Fruit fly (Drosophila melanogaster) whole organism, embryonic: Measurements from ENCODE around the gene Upf2.

Experiments
- Atf6 ChIP-seq: fragments of 200-800 bp; sonication (Bioruptor generic); IDR thresholded peaks from 2 replicates; pipeline ENCODE4 v1.3.6; 2022; ENCODE audit warnings: missing biosample characterization, missing genetic modification characterization
- Blimp-1 ChIP-seq: fragments of 200-800 bp; sonication (Bioruptor generic); optimal IDR thresholded peaks from 3 replicates; lab custom pipeline; 2018; ENCODE audit warnings: missing biosample characterization, missing genetic modification characterization, mild to moderate bottlenecking, moderate library complexity, missing genetic modification reagents
- CG10209 ChIP-seq: fragments of 200-800 bp; sonication (Bioruptor generic); optimal IDR thresholded peaks from 3 replicates; lab custom pipeline; 2017; ENCODE audit warnings: missing biosample characterization, mild to moderate bottlenecking, missing genetic modification characterization, missing genetic modification reagents
- CG13287 ChIP-seq: fragments of 200-800 bp; sonication (Bioruptor generic); IDR thresholded peaks from 2 replicates; pipeline ENCODE4 v1.3.6; 2022; ENCODE audit warnings: missing biosample characterization, missing genetic modification characterization; ENCODE audit not compliant: partially characterized antibody
- CG14014 ChIP-seq: fragments of 200-800 bp; sonication (Bioruptor generic); IDR thresholded peaks from 2 replicates; pipeline ENCODE4 v1.3.6; 2022; ENCODE audit warnings: missing biosample characterization, missing genetic modification characterization
- CG15601 ChIP-seq: fragments of 200-800 bp; sonication (Bioruptor generic); optimal IDR thresholded peaks from 3 replicates; lab custom pipeline; 2019; ENCODE audit warnings: missing biosample characterization, mild to moderate bottlenecking, missing genetic modification characterization, moderate library complexity
- CG16863 ChIP-seq: fragments of 200-800 bp; sonication (Bioruptor generic); optimal IDR thresholded peaks from 3 replicates; lab custom pipeline; 2016; ENCODE audit warnings: missing biosample characterization, missing genetic modification characterization
- CG17359 ChIP-seq: fragments of 200-800 bp; sonication (Bioruptor generic); optimal IDR thresholded peaks from 3 replicates; lab custom pipeline; 2018; ENCODE audit warnings: missing biosample characterization, mild to moderate bottlenecking, missing genetic modification characterization, moderate library complexity
- CG17612 ChIP-seq: fragments of 200-800 bp; sonication (Bioruptor generic); IDR thresholded peaks from 2 replicates; pipeline ENCODE4 v1.3.6; 2022; ENCODE audit warnings: missing biosample characterization, missing genetic modification characterization
- CG17829 ChIP-seq: fragments of 200-800 bp; optimal IDR thresholded peaks from 2 replicates; lab custom pipeline; 2019; ENCODE audit warnings: missing biosample characterization, mild to moderate bottlenecking, missing genetic modification characterization, moderate library complexity
- CG1792 ChIP-seq: fragments of 200-800 bp; sonication (Bioruptor generic); optimal IDR thresholded peaks from 2 replicates; lab custom pipeline; 2016; ENCODE audit warnings: missing biosample characterization, missing genetic modification characterization
- CG18476 ChIP-seq: fragments of 200-800 bp; sonication (Bioruptor generic); optimal IDR thresholded peaks from 2 replicates; lab custom pipeline; 2016; ENCODE audit warnings: missing biosample characterization, mild to moderate bottlenecking, missing genetic modification characterization
- CG2120 ChIP-seq: fragments of 200-800 bp; sonication (Bioruptor generic); optimal IDR thresholded peaks from 3 replicates; lab custom pipeline; 2016; ENCODE audit warnings: missing biosample characterization, missing genetic modification characterization
- CG2889 ChIP-seq: fragments of 200-800 bp; sonication (Bioruptor generic); IDR thresholded peaks from 3 replicates; pipeline ENCODE4 v1.3.6; 2022; ENCODE audit warnings: missing biosample characterization, missing genetic modification characterization
- CG33213 ChIP-seq: fragments of 200-800 bp; sonication (Bioruptor generic); optimal IDR thresholded peaks from 3 replicates; lab custom pipeline; 2016; ENCODE audit warnings: missing biosample characterization, missing genetic modification characterization
- CG3407 ChIP-seq: fragments of 200-800 bp; sonication (Bioruptor generic); optimal IDR thresholded peaks from 2 replicates; lab custom pipeline; 2018; ENCODE audit warnings: missing biosample characterization, mild to moderate bottlenecking, missing genetic modification characterization
- CG5953 ChIP-seq: fragments of 200-800 bp; sonication (Bioruptor generic); IDR thresholded peaks from 2 replicates; pipeline ENCODE4 v1.3.6; 2022; ENCODE audit warnings: missing biosample characterization, missing genetic modification characterization
- CG6254 ChIP-seq: fragments of 200-800 bp; sonication (Bioruptor generic); optimal IDR thresholded peaks from 3 replicates; lab custom pipeline; 2017; ENCODE audit warnings: mild to moderate bottlenecking, missing biosample characterization, missing genetic modification reagents, missing genetic modification characterization
- CG7357 ChIP-seq: fragments of 200-800 bp; sonication (Bioruptor generic); IDR thresholded peaks from 3 replicates; pipeline ENCODE4 v1.3.6; 2022; ENCODE audit warnings: missing biosample characterization, missing genetic modification characterization
- CG7839 ChIP-seq: fragments of 200-800 bp; sonication (Bioruptor generic); optimal IDR thresholded peaks from 3 replicates; lab custom pipeline; 2018; ENCODE audit warnings: missing biosample characterization, mild to moderate bottlenecking, missing genetic modification characterization, moderate library complexity
- CG8765 ChIP-seq: fragments of 200-800 bp; sonication (Bioruptor generic); IDR thresholded peaks from 2 replicates; pipeline ENCODE4 v1.3.6; 2022; ENCODE audit warnings: missing biosample characterization, missing genetic modification characterization
- CkIIα-i1 ChIP-seq: fragments of 200-800 bp; sonication (Bioruptor generic); IDR thresholded peaks from 2 replicates; pipeline ENCODE4 v1.3.6; 2022; ENCODE audit warnings: missing biosample characterization, missing genetic modification characterization
- CoRest ChIP-seq: fragments of 200-800 bp; sonication (Bioruptor generic); optimal IDR thresholded peaks from 3 replicates; lab custom pipeline; 2018; ENCODE audit warnings: missing biosample characterization, mild to moderate bottlenecking, missing genetic modification characterization, moderate library complexity
- Drgx ChIP-seq: fragments of 200-800 bp; sonication (Bioruptor generic); IDR thresholded peaks from 2 replicates; pipeline ENCODE4 v1.3.6; 2022; ENCODE audit warnings: missing biosample characterization, missing genetic modification characterization
- Elba2 ChIP-seq: fragments of 200-800 bp; sonication (Bioruptor generic); optimal IDR thresholded peaks from 3 replicates; lab custom pipeline; 2016; ENCODE audit warnings: missing biosample characterization, missing genetic modification characterization
- HLH3B ChIP-seq: fragments of 200-800 bp; sonication (Bioruptor generic); IDR thresholded peaks from 2 replicates; pipeline ENCODE4 v1.3.6; 2022; ENCODE audit warnings: missing biosample characterization, missing genetic modification characterization
- Hand ChIP-seq: fragments of 200-800 bp; sonication (Bioruptor generic); optimal IDR thresholded peaks from 2 replicates; lab custom pipeline; 2017; ENCODE audit warnings: mild to moderate bottlenecking, missing biosample characterization, missing genetic modification reagents, missing genetic modification characterization
- Hr39 ChIP-seq: fragments of >200 bp; optimal IDR thresholded peaks from 2 replicates; lab custom pipeline; 2017
- Hsf ChIP-seq: fragments of 200-800 bp; sonication (Bioruptor generic); optimal IDR thresholded peaks from 3 replicates; lab custom pipeline; 2016; ENCODE audit warnings: missing biosample characterization, missing genetic modification characterization
- Jarid2 ChIP-seq: fragments of 200-800 bp; sonication (Bioruptor generic); optimal IDR thresholded peaks from 3 replicates; lab custom pipeline; 2017; ENCODE audit warnings: mild to moderate bottlenecking, missing biosample characterization, missing genetic modification reagents, missing genetic modification characterization
- Max ChIP-seq: fragments of 200-800 bp; sonication (Bioruptor generic); optimal IDR thresholded peaks from 2 replicates; lab custom pipeline; 2016; ENCODE audit warnings: missing biosample characterization, mild to moderate bottlenecking, missing genetic modification characterization
- Ptx1 ChIP-seq: fragments of 200-800 bp; sonication (Bioruptor generic); IDR thresholded peaks from 2 replicates; pipeline ENCODE4 v1.3.6; 2022; ENCODE audit warnings: missing biosample characterization, missing genetic modification characterization
- Sry-δ ChIP-seq: fragments of 200-800 bp; sonication (Bioruptor generic); optimal IDR thresholded peaks from 2 replicates; lab custom pipeline; 2016; ENCODE audit warnings: missing biosample characterization, missing genetic modification characterization
- bigmax ChIP-seq: fragments of 200-800 bp; sonication (Bioruptor generic); optimal IDR thresholded peaks from 2 replicates; lab custom pipeline; 2018; ENCODE audit warnings: missing biosample characterization, mild to moderate bottlenecking, missing genetic modification characterization
- btn ChIP-seq: fragments of 200-800 bp; sonication (Bioruptor generic); optimal IDR thresholded peaks from 2 replicates; lab custom pipeline; 2016; ENCODE audit warnings: missing biosample characterization, missing genetic modification characterization
- eve ChIP-seq, 2 experiments: fragments of >200 bp; optimal IDR thresholded peaks; 2 replicates each; lab custom pipeline; 2017; ENCODE audit warnings: missing biosample characterization in 2 of 2, missing genetic modification characterization in 2 of 2
- exex ChIP-seq: fragments of 200-800 bp; sonication (Bioruptor generic); optimal IDR thresholded peaks from 4 replicates; lab custom pipeline; 2018; ENCODE audit warnings: missing biosample characterization, mild to moderate bottlenecking, missing genetic modification characterization, moderate library complexity
- jigr1 ChIP-seq: fragments of 200-800 bp; sonication (Bioruptor generic); IDR thresholded peaks from 3 replicates; pipeline ENCODE4 v1.3.6; 2022; ENCODE audit warnings: missing biosample characterization, missing genetic modification characterization
- lab ChIP-seq: fragments of 200-800 bp; sonication (Bioruptor generic); optimal IDR thresholded peaks from 3 replicates; lab custom pipeline; 2017; ENCODE audit warnings: missing biosample characterization, missing genetic modification characterization, mild to moderate bottlenecking, moderate library complexity, missing genetic modification reagents
- nau ChIP-seq: fragments of 200-800 bp; sonication (Bioruptor generic); optimal IDR thresholded peaks from 3 replicates; lab custom pipeline; 2017; ENCODE audit warnings: missing biosample characterization, mild to moderate bottlenecking, missing genetic modification characterization, missing genetic modification reagents
- pfk ChIP-seq: fragments of 200-800 bp; sonication (Bioruptor generic); optimal IDR thresholded peaks from 2 replicates; lab custom pipeline; 2018; ENCODE audit warnings: missing biosample characterization, mild to moderate bottlenecking, missing genetic modification characterization, moderate library complexity
- scrt ChIP-seq: fragments of 200-800 bp; sonication (Bioruptor generic); optimal IDR thresholded peaks from 2 replicates; lab custom pipeline; 2018; ENCODE audit warnings: missing biosample characterization, mild to moderate bottlenecking, missing genetic modification characterization, moderate library complexity
- seq ChIP-seq: fragments of 200-800 bp; sonication (Bioruptor generic); IDR thresholded peaks from 2 replicates; pipeline ENCODE4 v1.3.6; 2022; ENCODE audit warnings: missing biosample characterization, missing genetic modification characterization
- sna ChIP-seq: fragments of 200-800 bp; sonication (Bioruptor generic); IDR thresholded peaks from 2 replicates; pipeline ENCODE4 v1.3.6; 2022; ENCODE audit warnings: missing biosample characterization, missing genetic modification characterization; ENCODE audit not compliant: partially characterized antibody
- tap ChIP-seq: fragments of 200-800 bp; optimal IDR thresholded peaks from 3 replicates; lab custom pipeline; 2019; ENCODE audit warnings: missing biosample characterization, mild to moderate bottlenecking, missing genetic modification characterization, moderate library complexity
- tio ChIP-seq: fragments of 200-800 bp; sonication (Bioruptor generic); optimal IDR thresholded peaks from 2 replicates; lab custom pipeline; 2017; ENCODE audit warnings: missing biosample characterization, missing genetic modification characterization, inconsistent platforms
- yki ChIP-seq: fragments of >200 bp; optimal IDR thresholded peaks from 3 replicates; lab custom pipeline; 2018
- zen ChIP-seq: fragments of 200-800 bp; sonication (Bioruptor generic); optimal IDR thresholded peaks from 3 replicates; lab custom pipeline; 2018; ENCODE audit warnings: missing biosample characterization, mild to moderate bottlenecking, missing genetic modification characterization, moderate library complexity
- zf30C ChIP-seq: fragments of 200-800 bp; sonication (Bioruptor generic); optimal IDR thresholded peaks from 3 replicates; lab custom pipeline; 2018; ENCODE audit warnings: missing biosample characterization, mild to moderate bottlenecking, missing genetic modification characterization

Upf2 gene

dm6 chrX:8101479-8102198 lies 26.4 kb upstream of the Upf2 start, which contains the start of gene CG2258:
TSS of gene CG2258 (minus strand) at chrX:8102095.
- TF ChIP-seq CG7839 = peak; percentile 92
- TF ChIP-seq CG2120 = peak; percentile 87
- TF ChIP-seq lab (GFP tag; lab: Kevin White, UChicago) = peak; percentile 91
- TF ChIP-seq Hsf (GFP tag; lab: Kevin White, UChicago) = peak; percentile 85
- no peak for TF ChIP-seq Elba2 (GFP tag; lab: Kevin White, UChicago)
- peak; percentile 69 for TF ChIP-seq seq (GFP tag; lab: Robert Waterston, UW)
- peak; percentile 43 for TF ChIP-seq Max (GFP tag; lab: Kevin White, UChicago)
- peak; percentile 60; the same call in 1 of the 3 replicates for TF ChIP-seq CG7357 (GFP tag; lab: Robert Waterston, UW)
- peak; percentile 91 for TF ChIP-seq Ptx1 (GFP tag; lab: Robert Waterston, UW)
- TF ChIP-seq CG33213 (GFP tag; lab: Kevin White, UChicago) = peak; percentile 21
- TF ChIP-seq Blimp-1 (GFP tag; lab: Kevin White, UChicago) = peak; percentile 90
- no peak for TF ChIP-seq pfk (GFP tag; lab: Kevin White, UChicago)
- peak; percentile 77 for TF ChIP-seq CG15601 (tag; lab: Kevin White, UChicago)
- TF ChIP-seq Hand (GFP tag; lab: Kevin White, UChicago) = peak; percentile 66
- TF ChIP-seq CG18476 (GFP tag; lab: Kevin White, UChicago) = peak; percentile 70
- TF ChIP-seq jigr1 (GFP tag; lab: Robert Waterston, UW) = peak; percentile 82
- peak; percentile 71 for TF ChIP-seq tio (GFP tag; lab: Kevin White, UChicago)
- peak; percentile 88 for TF ChIP-seq CG14014 (GFP tag; lab: Robert Waterston, UW)
- TF ChIP-seq yki = no peak
- peak; percentile 78 for TF ChIP-seq CG10209 (GFP tag; lab: Kevin White, UChicago)
- peak; percentile 44 for TF ChIP-seq Jarid2 (GFP tag; lab: Kevin White, UChicago)
- peak; percentile 69; the same call in 1 of the 2 replicates for TF ChIP-seq CG8765 (GFP tag; lab: Robert Waterston, UW)
- TF ChIP-seq CG16863 (GFP tag; lab: Kevin White, UChicago) = peak; percentile 73
- peak; percentile 22; the same call in 1 of the 2 replicates for TF ChIP-seq CkIIα-i1 (GFP tag; lab: Robert Waterston, UW)
- TF ChIP-seq nau (GFP tag; lab: Kevin White, UChicago) = peak; percentile 79
- no peak for TF ChIP-seq sna (GFP tag; lab: Robert Waterston, UW)
- TF ChIP-seq CG5953 (GFP tag; lab: Robert Waterston, UW) = peak; percentile 82; the same call in 1 of the 2 replicates
- no peak for TF ChIP-seq zf30C (GFP tag; lab: Kevin White, UChicago)
- TF ChIP-seq tap = peak; percentile 91
- TF ChIP-seq CG6254 (GFP tag; lab: Kevin White, UChicago) = peak; percentile 67
- peak; percentile 77 for TF ChIP-seq scrt
- TF ChIP-seq CG3407 = peak; percentile 75
- peak; percentile 61 for TF ChIP-seq CG17612
- TF ChIP-seq Hr39 (lab: Kevin White, UChicago) = no peak
- peak; percentile 92 for TF ChIP-seq HLH3B (GFP tag; lab: Robert Waterston, UW)
- peak; percentile 96 for TF ChIP-seq Drgx (GFP tag; lab: Robert Waterston, UW)
- TF ChIP-seq eve (GFP tag; optimal IDR thresholded peaks at IDR 0.05; lab: Kevin White, UChicago) = no peak
- peak; percentile 87 for TF ChIP-seq CG17829
- no peak for TF ChIP-seq bigmax (GFP tag; lab: Kevin White, UChicago)
- TF ChIP-seq Atf6 (GFP tag; lab: Robert Waterston, UW) = peak; percentile 82
- peak; percentile 95 for TF ChIP-seq CG17359 (tag; lab: Kevin White, UChicago)
- TF ChIP-seq Sry-δ (GFP tag; lab: Kevin White, UChicago) = peak; percentile 82
- peak; percentile 40; the same call in 1 of the 2 replicates for TF ChIP-seq CG13287 (GFP tag; lab: Robert Waterston, UW)
- peak; percentile 62 for TF ChIP-seq CG1792 (GFP tag; lab: Kevin White, UChicago)
- TF ChIP-seq exex (tag; lab: Kevin White, UChicago) = peak; percentile 46
- peak; percentile 69 for TF ChIP-seq btn (GFP tag; lab: Kevin White, UChicago)
- TF ChIP-seq CoRest = peak; percentile 87
- TF ChIP-seq CG2889 = peak; percentile 66; the same call in 2 of the 3 replicates
- peak; percentile 39 for TF ChIP-seq zen (tag; lab: Kevin White, UChicago)
